Worm (Caenorhabditis elegans) whole organism, L4 larva: ENCODE data around the gene K08D8.4.

Experiments
- ZK546.5 ChIP-seq, 2 experiments: sonication (generic microtip); optimal IDR thresholded peaks; 2 replicates each; lab custom pipeline; 2017; ENCODE audit warnings: missing biosample characterization in 2 of 2, missing genetic modification characterization in 2 of 2
- ceh-82 ChIP-seq: sonication (generic microtip); optimal IDR thresholded peaks from 2 replicates; lab custom pipeline; 2017; ENCODE audit warnings: missing biosample characterization, missing genetic modification characterization
- dpl-1 ChIP-seq: fragments of 150-350 bp; optimal IDR thresholded peaks from 2 replicates; lab custom pipeline; 2014; ENCODE audit warnings: missing biosample characterization, missing genetic modification reagents, missing genetic modification characterization
- fkh-10 ChIP-seq: fragments of 150-350 bp; optimal IDR thresholded peaks from 2 replicates; lab custom pipeline; 2014; ENCODE audit warnings: missing biosample characterization, missing genetic modification reagents, missing genetic modification characterization
- fos-1 ChIP-seq: fragments of 150-350 bp; optimal IDR thresholded peaks from 2 replicates; lab custom pipeline; 2014; ENCODE audit warnings: missing biosample characterization, missing genetic modification characterization
- jun-1 ChIP-seq: fragments of 150-350 bp; optimal IDR thresholded peaks from 2 replicates; lab custom pipeline; 2014; ENCODE audit warnings: missing biosample characterization, missing genetic modification reagents, missing genetic modification characterization
- lir-3 ChIP-seq: sonication (generic microtip); optimal IDR thresholded peaks from 2 replicates; lab custom pipeline; 2016; ENCODE audit warnings: mild to moderate bottlenecking, missing genetic modification characterization, missing compliant biosample characterization
- lsy-2 ChIP-seq, 2 experiments: fragments of 150-350 bp in 1 of 2; sonication (generic microtip) in 1 of 2; optimal IDR thresholded peaks; 2 replicates each; lab custom pipeline; 2014 to 2017; ENCODE audit warnings: missing biosample characterization in 2 of 2, missing genetic modification characterization in 2 of 2
- mxl-2 ChIP-seq: fragments of 200-800 bp; sonication (Bioruptor generic); conservative IDR thresholded peaks from 2 replicates; pipeline ENCODE4 v1.3.6; 2022; ENCODE audit warnings: missing genetic modification reagents, missing genetic modification characterization, missing compliant biosample characterization
- nhr-237 ChIP-seq: sonication (generic microtip); optimal IDR thresholded peaks from 2 replicates; lab custom pipeline; 2017; ENCODE audit warnings: missing biosample characterization, missing genetic modification characterization
- nhr-42 ChIP-seq: fragments of 200-800 bp; sonication (Bioruptor generic); IDR thresholded peaks from 2 replicates; pipeline ENCODE4 v1.3.6; 2022; ENCODE audit warnings: missing genetic modification characterization, missing compliant biosample characterization
- pqm-1 ChIP-seq: sonication (generic microtip); optimal IDR thresholded peaks from 2 replicates; lab custom pipeline; 2017; ENCODE audit warnings: missing biosample characterization, missing genetic modification characterization
- saeg-2 ChIP-seq: fragments of 200-800 bp; sonication (Bioruptor generic); IDR thresholded peaks from 2 replicates; pipeline ENCODE4 v1.3.6; 2022; ENCODE audit warnings: missing genetic modification reagents, missing genetic modification characterization, missing compliant biosample characterization
- unc-62 ChIP-seq, 3 experiments: fragments of 150-350 bp in 1 of 3; sonication (generic microtip); optimal IDR thresholded peaks in 2 of 3; peaks in 1 of 3; 1 replicate in 1 of 3; 2 replicates in 2 of 3; lab custom pipeline; 2014 to 2017; ENCODE audit warnings: missing biosample characterization in 3 of 3, missing genetic modification characterization in 3 of 3, missing genetic modification reagents in 3 of 3, missing genotype in 1 of 3

- TF ChIP-seq fos-1 (tag; lab: Kevin White, UChicago) (no peak), nhr-42 (GFP tag; lab: Robert Waterston, UW) (no peak), ZK546.5 (tag; optimal IDR thresholded peaks at IDR 0.05; lab: Kevin White, UChicago) (no peak), lsy-2 (tag; optimal IDR thresholded peaks at IDR 0.05; lab: Kevin White, UChicago) (no peak), nhr-237 (tag; lab: Kevin White, UChicago) (no peak), jun-1 (tag; lab: Kevin White, UChicago) (no peak), ceh-82 (no peak), fkh-10 (GFP tag; lab: Kevin White, UChicago) (no peak), mxl-2 (GFP tag; lab: Robert Waterston, UW) (no peak), saeg-2 (GFP tag; lab: Robert Waterston, UW) (no peak), dpl-1 (GFP tag; lab: Kevin White, UChicago) (no peak), lir-3 (tag; lab: Kevin White, UChicago) (no peak), pqm-1 (tag; lab: Kevin White, UChicago) (peak; percentile 70), unc-62 (GFP tag; optimal IDR thresholded peaks at IDR 0.05 in 1 of 2; lab: Kevin White, UChicago) (no peak), unc-62 (tag; optimal IDR thresholded peaks at IDR 0.05; lab: Kevin White, UChicago) (no peak)
Measured at ce11 chrIV:12909871-12910270, at the start of gene K08D8.4.
